Worm (Caenorhabditis elegans): ENCODE data around the gene hpo-8.

ce11 chrV:6817184-6817583 is 21.9 kb upstream of the hpo-8 start, which contains the start of gene dmsr-14:
- TF ChIP-seq ceh-19 (GFP tag; optimal IDR thresholded peaks at IDR 0.05) (no peak), fkh-10 (GFP tag; optimal IDR thresholded peaks at IDR 0.05) (no peak)

Measured in whole organism, late embryonic.